Worm (Caenorhabditis elegans) whole organism, early embryonic: Measurements from ENCODE around the gene Y113G7B.15.

ENCODE experiments used
- aly-1 ChIP-seq: sonication (generic microtip); optimal IDR thresholded peaks from 2 replicates; lab custom pipeline; 2016; ENCODE audit warnings: missing genetic modification characterization, missing compliant biosample characterization
- ceh-13 ChIP-seq: fragments of 200-800 bp; sonication (Bioruptor generic); optimal IDR thresholded peaks from 2 replicates; lab custom pipeline; 2018; ENCODE audit warnings: mild to moderate bottlenecking, missing genetic modification characterization, missing compliant biosample characterization
- flt-1 ChIP-seq: fragments of 200-800 bp; sonication (Bioruptor generic); IDR thresholded peaks from 2 replicates; pipeline ENCODE4 v1.3.6; 2022; ENCODE audit warnings: missing genetic modification characterization, missing compliant biosample characterization
- hnd-1 ChIP-seq: sonication (generic microtip); optimal IDR thresholded peaks from 2 replicates; lab custom pipeline; 2016; ENCODE audit warnings: missing genetic modification characterization, missing compliant biosample characterization
- pes-1 ChIP-seq: fragments of 200-800 bp; sonication (Bioruptor generic); IDR thresholded peaks from 2 replicates; pipeline ENCODE4 v1.3.6; 2022; ENCODE audit warnings: missing genetic modification reagents, missing genetic modification characterization, missing compliant biosample characterization
- scrt-1 ChIP-seq: fragments of 200-800 bp; sonication (Bioruptor generic); IDR thresholded peaks from 2 replicates; pipeline ENCODE4 v1.3.6; 2022; ENCODE audit warnings: missing genetic modification characterization, missing compliant biosample characterization
- sea-1 ChIP-seq: fragments of 200-800 bp; sonication (Bioruptor generic); conservative IDR thresholded peaks from 2 replicates; pipeline ENCODE4 v1.3.6; 2022; ENCODE audit warnings: missing genetic modification characterization, missing compliant biosample characterization

The Y113G7B.15 gene

DNA sequence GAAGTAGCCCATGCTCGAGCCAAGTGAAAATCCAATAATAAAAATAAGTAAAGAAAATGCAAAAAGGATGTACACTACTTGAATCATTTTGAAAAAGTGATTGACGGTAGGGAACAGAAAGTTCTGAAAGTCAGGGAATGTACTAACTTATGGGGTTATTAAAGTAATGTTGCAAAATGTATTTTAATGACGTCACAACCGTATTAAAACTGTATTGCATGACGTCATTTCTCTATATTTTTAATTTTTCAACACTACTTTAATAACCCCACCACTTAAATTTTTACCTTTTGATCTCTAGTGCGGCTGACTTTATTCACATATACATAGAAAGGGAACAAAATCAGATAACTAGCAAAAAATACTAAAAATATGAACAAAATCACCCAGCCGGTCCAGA lies 51.3 kb downstream of the Y113G7B.15 start:
- no peak for TF ChIP-seq pes-1 (GFP tag; lab: Robert Waterston, UW)
- TF ChIP-seq sea-1 (GFP tag; lab: Robert Waterston, UW) = no peak
- TF ChIP-seq hnd-1 (tag; lab: Kevin White, UChicago) = no peak
- no peak for TF ChIP-seq aly-1
- TF ChIP-seq flt-1 (GFP tag; lab: Robert Waterston, UW) = no peak
- TF ChIP-seq scrt-1 (GFP tag; lab: Robert Waterston, UW) = no peak
- TF ChIP-seq ceh-13 (GFP tag; lab: Kevin White, UChicago) = no peak
